Worm (Caenorhabditis elegans) whole organism, mixed stage, embryonic: ENCODE results near the gene F53F4.12.

Source experiments
- M03D4.4 ChIP-seq: sonication (generic microtip); optimal IDR thresholded peaks from 2 replicates; lab custom pipeline; 2017; ENCODE audit warnings: mild to moderate bottlenecking, missing genetic modification characterization, missing compliant biosample characterization
- blmp-1 ChIP-seq: fragments of 150-350 bp; optimal IDR thresholded peaks from 2 replicates; lab custom pipeline; 2014; ENCODE audit warnings: missing biosample characterization, missing genetic modification characterization
- ceh-39 ChIP-seq: fragments of 150-350 bp; optimal IDR thresholded peaks from 2 replicates; lab custom pipeline; 2014; ENCODE audit warnings: missing biosample characterization, missing genetic modification characterization
- ceh-43 ChIP-seq: fragments of 200-800 bp; sonication (Bioruptor generic); optimal IDR thresholded peaks from 2 replicates; lab custom pipeline; 2018; ENCODE audit warnings: mild to moderate bottlenecking, missing genetic modification characterization, moderate library complexity, missing compliant biosample characterization
- ceh-83 ChIP-seq: fragments of 200-800 bp; sonication (Bioruptor generic); optimal IDR thresholded peaks from 2 replicates; lab custom pipeline; 2018; ENCODE audit warnings: mild to moderate bottlenecking, missing genetic modification characterization, missing compliant biosample characterization
- ces-1 ChIP-seq: fragments of 150-350 bp; optimal IDR thresholded peaks from 2 replicates; lab custom pipeline; 2014; ENCODE audit warnings: missing biosample characterization, missing genetic modification reagents, missing genetic modification characterization
- drap-1 ChIP-seq: fragments of 200-800 bp; sonication (Bioruptor generic); optimal IDR thresholded peaks from 3 replicates; lab custom pipeline; 2018; ENCODE audit warnings: mild to moderate bottlenecking, missing genetic modification characterization, missing compliant biosample characterization
- elt-1 ChIP-seq: sonication (generic microtip); optimal IDR thresholded peaks from 2 replicates; lab custom pipeline; 2017; ENCODE audit warnings: missing genetic modification characterization, mild to moderate bottlenecking, missing compliant biosample characterization, antibody characterized with exemption, moderate library complexity, borderline replicate concordance; ENCODE audit not compliant: insufficient read depth
- elt-3 ChIP-seq: fragments of 150-350 bp; optimal IDR thresholded peaks from 2 replicates; lab custom pipeline; 2014; ENCODE audit warnings: missing biosample characterization, missing genetic modification characterization
- flh-1 ChIP-seq: fragments of 200-800 bp; sonication (Bioruptor generic); optimal IDR thresholded peaks from 2 replicates; lab custom pipeline; 2018; ENCODE audit warnings: mild to moderate bottlenecking, missing genetic modification characterization, moderate library complexity, missing compliant biosample characterization
- ham-2 ChIP-seq: fragments of 200-800 bp; sonication (Bioruptor generic); optimal IDR thresholded peaks from 2 replicates; lab custom pipeline; 2018; ENCODE audit warnings: mild to moderate bottlenecking, missing genetic modification characterization, missing compliant biosample characterization
- hlh-1 ChIP-seq: fragments of 150-350 bp; optimal IDR thresholded peaks from 2 replicates; lab custom pipeline; 2014; ENCODE audit warnings: missing biosample characterization, missing genetic modification reagents, missing genetic modification characterization
- lin-13 ChIP-seq: fragments of 150-350 bp; optimal IDR thresholded peaks from 2 replicates; lab custom pipeline; 2014; ENCODE audit warnings: missing biosample characterization, missing genetic modification characterization
- lin-32 ChIP-seq: fragments of 200-800 bp; sonication (Bioruptor generic); optimal IDR thresholded peaks from 2 replicates; lab custom pipeline; 2018; ENCODE audit warnings: mild to moderate bottlenecking, missing genetic modification characterization, missing compliant biosample characterization
- lsy-2 ChIP-seq: fragments of 150-350 bp; optimal IDR thresholded peaks from 2 replicates; lab custom pipeline; 2014; ENCODE audit warnings: missing biosample characterization, missing genetic modification characterization
- mab-5 ChIP-seq: fragments of 150-350 bp; optimal IDR thresholded peaks from 2 replicates; lab custom pipeline; 2014; ENCODE audit warnings: missing biosample characterization, missing genetic modification characterization
- mep-1 ChIP-seq: fragments of 150-350 bp; optimal IDR thresholded peaks from 2 replicates; lab custom pipeline; 2017; ENCODE audit warnings: missing biosample characterization, missing genetic modification reagents, missing genetic modification characterization, inconsistent platforms
- mls-2 ChIP-seq: sonication (generic microtip); optimal IDR thresholded peaks from 2 replicates; lab custom pipeline; 2016; ENCODE audit warnings: mild to moderate bottlenecking, missing genetic modification characterization, moderate library complexity, missing compliant biosample characterization
- nhr-237 ChIP-seq: fragments of 150-350 bp; optimal IDR thresholded peaks from 2 replicates; lab custom pipeline; 2014; ENCODE audit warnings: missing biosample characterization, missing genetic modification characterization
- nhr-28 ChIP-seq: fragments of 150-350 bp; optimal IDR thresholded peaks from 2 replicates; lab custom pipeline; 2014; ENCODE audit warnings: missing biosample characterization, missing genetic modification characterization
- nhr-76 ChIP-seq: sonication (generic microtip); optimal IDR thresholded peaks from 2 replicates; lab custom pipeline; 2017; ENCODE audit warnings: missing biosample characterization, missing genetic modification characterization
- pha-4 ChIP-seq: fragments of 150-350 bp; optimal IDR thresholded peaks from 2 replicates; lab custom pipeline; 2018; ENCODE audit warnings: missing biosample characterization, missing genetic modification reagents, missing genetic modification characterization
- snpc-4 ChIP-seq: fragments of 150-350 bp; optimal IDR thresholded peaks from 2 replicates; lab custom pipeline; 2014; ENCODE audit warnings: missing biosample characterization, missing genetic modification characterization
- sptf-1 ChIP-seq: sonication (generic microtip); optimal IDR thresholded peaks from 2 replicates; lab custom pipeline; 2017; ENCODE audit warnings: mild to moderate bottlenecking, missing genetic modification characterization, moderate library complexity, missing compliant biosample characterization
- unc-39 ChIP-seq: fragments of 150-350 bp; optimal IDR thresholded peaks from 2 replicates; lab custom pipeline; 2014; ENCODE audit warnings: missing biosample characterization, missing genetic modification characterization
- unc-62 ChIP-seq: fragments of 150-350 bp; optimal IDR thresholded peaks from 2 replicates; lab custom pipeline; 2014; ENCODE audit warnings: missing biosample characterization, missing genetic modification reagents, missing genetic modification characterization
- ztf-11 ChIP-seq: fragments of 150-350 bp; optimal IDR thresholded peaks from 2 replicates; lab custom pipeline; 2014; ENCODE audit warnings: missing biosample characterization, missing genetic modification characterization

F53F4.12 gene

ce11 chrV:13625517-13626097, at the start of gene F53F4.12, which contains the start of gene nduv-2:
Gene F53F4.12, plus strand, starts transcription at chrV:13626047.
Gene nduv-2, minus strand, starts transcription at chrV:13625567.
- TF ChIP-seq mep-1 (tag; lab: Kevin White, UChicago) = no peak
- TF ChIP-seq pha-4 = no peak

DNA sequence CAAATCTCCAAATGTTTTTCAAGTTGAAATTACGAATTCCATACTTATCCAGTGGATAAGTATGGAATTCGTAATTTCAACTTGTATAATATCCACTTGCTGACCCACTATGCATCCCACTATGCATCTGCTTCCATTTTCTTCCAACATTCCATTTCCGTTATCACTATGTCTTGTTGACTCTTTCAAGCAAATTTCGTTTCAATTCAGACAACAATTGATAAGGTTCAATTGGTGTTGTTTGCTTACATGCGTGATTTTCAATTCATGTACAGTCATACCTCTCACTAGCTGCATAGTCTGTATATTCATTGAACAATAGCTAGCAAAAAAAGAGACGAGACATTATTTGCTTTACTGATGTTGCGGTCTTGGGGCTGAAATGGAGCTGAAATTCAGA, 49.0 kb upstream of the F53F4.12 start:
- TF ChIP-seq drap-1 = no peak
- TF ChIP-seq elt-3 (tag; lab: Kevin White, UChicago) = no peak
- no peak for TF ChIP-seq mab-5 (tag; lab: Kevin White, UChicago)
- TF ChIP-seq elt-1 (tag; lab: Kevin White, UChicago) = no peak
- no peak for TF ChIP-seq sptf-1 (tag; lab: Kevin White, UChicago)

DNA sequence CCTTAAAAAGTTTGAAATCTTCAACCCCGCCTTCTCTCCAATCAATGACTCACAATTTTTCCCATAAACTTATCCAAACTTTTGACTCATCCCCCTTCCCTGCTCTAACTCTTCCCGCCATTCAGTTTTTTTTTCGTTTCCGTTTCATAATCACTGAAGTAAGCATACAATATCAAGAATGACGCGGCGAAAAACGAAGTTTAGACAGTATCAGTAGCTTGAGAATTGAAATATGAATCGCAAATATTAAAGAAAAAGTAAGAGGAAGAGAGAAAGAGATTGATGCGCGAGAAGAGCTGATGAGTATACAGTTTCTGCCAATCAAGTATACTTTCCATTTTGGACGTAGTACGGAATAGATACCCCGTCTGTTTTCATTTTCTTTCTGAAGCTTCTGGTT, 48.4 kb upstream of the F53F4.12 start:
- TF ChIP-seq snpc-4 (tag; lab: Kevin White, UChicago) (no peak), blmp-1 (tag; lab: Kevin White, UChicago) (no peak), hlh-1 (tag; lab: Kevin White, UChicago) (no peak), elt-3 (tag; lab: Kevin White, UChicago) (no peak), elt-1 (tag; lab: Kevin White, UChicago) (no peak), lin-32 (no peak), M03D4.4 (no peak), nhr-237 (tag; lab: Kevin White, UChicago) (no peak)

DNA sequence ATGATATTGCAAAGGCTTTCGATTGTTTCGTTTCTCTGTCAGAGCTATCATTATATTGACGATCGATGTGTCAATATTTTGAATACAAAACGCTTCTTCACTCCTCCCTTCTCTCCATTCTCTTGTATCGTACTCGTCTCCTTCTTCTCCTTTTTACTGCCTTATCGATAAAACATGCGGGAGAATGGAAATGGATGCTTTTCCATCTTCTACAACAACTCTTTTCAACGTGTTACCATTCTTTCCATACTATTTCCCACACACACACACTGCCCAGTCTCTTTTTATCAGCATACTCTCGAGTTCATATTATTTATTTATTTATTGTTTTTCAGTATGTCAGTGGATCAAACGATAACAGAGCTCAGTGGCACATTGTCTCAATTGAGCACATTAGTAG, 47.2 kb upstream of the F53F4.12 start, which contains the start of gene C50B8.6:
TSS of gene C50B8.6 (plus strand) at position 336 of the 400 bp plus-strand sequence.
- TF ChIP-seq ztf-11 (tag; lab: Kevin White, UChicago) (no peak), mls-2 (tag; lab: Kevin White, UChicago) (no peak), lsy-2 (tag; lab: Kevin White, UChicago) (no peak), nhr-76 (tag; lab: Kevin White, UChicago) (no peak), ham-2 (no peak), mab-5 (tag; lab: Kevin White, UChicago) (no peak), ces-1 (GFP tag; lab: Kevin White, UChicago) (no peak), blmp-1 (tag; lab: Kevin White, UChicago) (no peak), mep-1 (tag; lab: Kevin White, UChicago) (no peak), ceh-43 (GFP tag; lab: Kevin White, UChicago) (no peak), pha-4 (no peak), unc-39 (no peak), snpc-4 (tag; lab: Kevin White, UChicago) (no peak), drap-1 (no peak), ceh-39 (tag; lab: Kevin White, UChicago) (no peak)

DNA sequence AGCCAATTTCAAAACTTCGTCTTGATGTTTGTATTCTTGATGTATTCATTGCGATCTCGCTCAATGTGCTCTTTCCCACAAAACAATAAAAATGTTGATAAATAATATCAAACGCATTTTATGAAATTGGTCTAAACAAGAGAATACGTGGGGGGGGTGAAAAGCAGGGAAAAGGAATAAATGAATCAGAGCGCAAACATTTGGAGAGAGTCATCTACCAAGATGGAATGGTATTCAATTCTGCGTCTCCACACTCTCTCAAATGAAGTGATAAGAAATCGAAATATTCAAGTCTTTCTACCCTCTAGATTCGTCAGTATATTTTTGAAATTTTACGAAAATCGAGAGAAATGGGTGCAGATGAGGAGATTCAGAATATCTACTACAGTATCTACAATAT, 45.2 kb upstream of the F53F4.12 start, which contains the start of gene C50B8.5:
TSS of gene C50B8.5 (plus strand) at position 273 of the 400 bp plus-strand sequence.
- TF ChIP-seq drap-1 = no peak
- TF ChIP-seq lin-32 = no peak
- TF ChIP-seq blmp-1 (tag; lab: Kevin White, UChicago) = no peak

- TF ChIP-seq unc-62 (GFP tag; lab: Kevin White, UChicago) = no peak
- no peak for TF ChIP-seq elt-3 (tag; lab: Kevin White, UChicago)
- TF ChIP-seq hlh-1 (tag; lab: Kevin White, UChicago) = no peak
- no peak for TF ChIP-seq ham-2
- TF ChIP-seq ceh-83 (GFP tag; lab: Kevin White, UChicago) = no peak
- TF ChIP-seq drap-1 = no peak
- no peak for TF ChIP-seq nhr-28 (tag; lab: Kevin White, UChicago)
- TF ChIP-seq, all 35 proteins: peak for 0
Observed at ce11 chrV:13584484-13584883, 41.4 kb upstream of the F53F4.12 start, which contains the start of gene F53F4.1. Gene F53F4.1, plus strand, starts transcription at chrV:13584784.

- TF ChIP-seq mab-5 (tag; lab: Kevin White, UChicago) = no peak
- TF ChIP-seq mls-2 (tag; lab: Kevin White, UChicago) = no peak
- no peak for TF ChIP-seq flh-1 (GFP tag; lab: Kevin White, UChicago)
- no peak for TF ChIP-seq nhr-237 (tag; lab: Kevin White, UChicago)
- no peak for TF ChIP-seq lin-13 (tag; lab: Kevin White, UChicago)
- no peak for TF ChIP-seq hlh-1 (tag; lab: Kevin White, UChicago)
- no peak for TF ChIP-seq ceh-43 (GFP tag; lab: Kevin White, UChicago)
- no peak for TF ChIP-seq ham-2
- TF ChIP-seq snpc-4 (tag; lab: Kevin White, UChicago) = no peak
Observed at ce11 chrV:13587902-13588301, 37.9 kb upstream of the F53F4.12 start, which contains the start of gene F53F4.17. Gene F53F4.17, plus strand, starts transcription at chrV:13588202.
